Worm (Caenorhabditis elegans) whole organism, young adult: ENCODE measurements around the gene F44D12.2.

Source experiments
- B0035.1 ChIP-seq: sonication (generic microtip); optimal IDR thresholded peaks from 2 replicates; lab custom pipeline; 2016; ENCODE audit warnings: missing genetic modification characterization, mild to moderate bottlenecking, missing compliant biosample characterization, missing genotype, missing genetic modification reagents
- B0336.3 ChIP-seq: fragments of 200-800 bp; sonication (Bioruptor generic); IDR thresholded peaks from 2 replicates; pipeline ENCODE4 v1.3.6; 2022; ENCODE audit warnings: missing genetic modification characterization, missing compliant biosample characterization
- F39B2.1 ChIP-seq: fragments of 200-800 bp; sonication (Bioruptor generic); IDR thresholded peaks from 2 replicates; pipeline ENCODE4 v1.3.6; 2022; ENCODE audit warnings: missing genetic modification reagents, missing genetic modification characterization, missing compliant biosample characterization
- F49E8.2 ChIP-seq: sonication (generic microtip); optimal IDR thresholded peaks from 3 replicates; lab custom pipeline; 2017; ENCODE audit warnings: missing genetic modification characterization, mild to moderate bottlenecking, missing compliant biosample characterization, antibody characterized with exemption, moderate library complexity; ENCODE audit not compliant: insufficient read depth
- F52B5.7 ChIP-seq: sonication (generic microtip); optimal IDR thresholded peaks from 2 replicates; lab custom pipeline; 2016; ENCODE audit warnings: mild to moderate bottlenecking, missing genetic modification characterization, missing compliant biosample characterization
- F55B11.4 ChIP-seq: sonication (generic microtip); optimal IDR thresholded peaks from 2 replicates; lab custom pipeline; 2016; ENCODE audit warnings: missing compliant biosample characterization, missing genetic modification characterization, borderline replicate concordance; ENCODE audit not compliant: insufficient read depth
- T07F8.4 ChIP-seq: sonication (generic microtip); optimal IDR thresholded peaks from 2 replicates; lab custom pipeline; 2016; ENCODE audit warnings: mild to moderate bottlenecking, missing genetic modification characterization, moderate library complexity, missing compliant biosample characterization
- T26A5.8 ChIP-seq: sonication (generic microtip); optimal IDR thresholded peaks from 2 replicates; lab custom pipeline; 2016; ENCODE audit warnings: missing genetic modification characterization, missing compliant biosample characterization
- Y67H2A.10 ChIP-seq: fragments of 200-800 bp; sonication (Bioruptor generic); conservative IDR thresholded peaks from 2 replicates; pipeline ENCODE4 v1.3.6; 2022; ENCODE audit warnings: missing genetic modification reagents, missing genetic modification characterization, missing compliant biosample characterization
- Y79H2A.3 ChIP-seq: fragments of 200-800 bp; sonication (Bioruptor generic); conservative IDR thresholded peaks from 2 replicates; pipeline ENCODE4 v1.3.6; 2022; ENCODE audit warnings: missing genetic modification reagents, missing genetic modification characterization, missing compliant biosample characterization
- Y95B8A.8 ChIP-seq: fragments of 200-800 bp; sonication (Bioruptor generic); IDR thresholded peaks from 2 replicates; pipeline ENCODE4 v1.3.6; 2022; ENCODE audit warnings: missing genetic modification reagents, missing genetic modification characterization, missing compliant biosample characterization
- akir-1 ChIP-seq: fragments of 200-800 bp; sonication (Bioruptor generic); optimal IDR thresholded peaks from 2 replicates; lab custom pipeline; 2018; ENCODE audit warnings: mild to moderate bottlenecking, missing genetic modification characterization, moderate library complexity, missing compliant biosample characterization
- ama-1 ChIP-seq, 3 experiments: fragments of 150-350 bp in 1 of 3; sonication (generic microtip) in 2 of 3; optimal IDR thresholded peaks; 2 replicates each; lab custom pipeline; 2014 to 2018; ENCODE audit warnings: missing biosample characterization in 2 of 3, missing genetic modification characterization in 2 of 3, missing genetic modification reagents in 2 of 3
- aptf-3 ChIP-seq: fragments of 200-800 bp; sonication (Bioruptor generic); IDR thresholded peaks from 2 replicates; pipeline ENCODE4 v1.3.6; 2022; ENCODE audit warnings: missing genetic modification characterization, missing compliant biosample characterization
- attf-3 ChIP-seq: fragments of 200-800 bp; sonication (Bioruptor generic); conservative IDR thresholded peaks from 2 replicates; pipeline ENCODE4 v1.3.6; 2022; ENCODE audit warnings: missing genetic modification reagents, missing genetic modification characterization, missing compliant biosample characterization
- attf-5 ChIP-seq: fragments of 200-800 bp; sonication (Bioruptor generic); optimal IDR thresholded peaks from 2 replicates; lab custom pipeline; 2018; ENCODE audit warnings: mild to moderate bottlenecking, missing genetic modification characterization, missing compliant biosample characterization
- attf-6 ChIP-seq: fragments of 200-800 bp; sonication (Bioruptor generic); IDR thresholded peaks from 2 replicates; pipeline ENCODE4 v1.3.6; 2022; ENCODE audit warnings: missing genetic modification reagents, missing genetic modification characterization, missing compliant biosample characterization
- cebp-1 ChIP-seq, 2 experiments: fragments of 200-800 bp in 1 of 2; sonication (Bioruptor generic) in 1 of 2; sonication (generic microtip) in 1 of 2; IDR thresholded peaks in 1 of 2; optimal IDR thresholded peaks in 1 of 2; 2 replicates each; pipeline versions ENCODE4 v1.3.6 to Lab custom; 2017 to 2022; ENCODE audit warnings: missing compliant biosample characterization in 2 of 2, missing genetic modification characterization in 2 of 2, mild to moderate bottlenecking in 1 of 2, missing genetic modification reagents in 1 of 2, moderate library complexity in 1 of 2
- ceh-100 ChIP-seq: fragments of 200-800 bp; sonication (Bioruptor generic); IDR thresholded peaks from 2 replicates; pipeline ENCODE4 v1.3.6; 2022; ENCODE audit warnings: missing genetic modification reagents, missing genetic modification characterization, missing compliant biosample characterization
- ceh-58 ChIP-seq: fragments of 200-800 bp; sonication (Bioruptor generic); IDR thresholded peaks from 2 replicates; pipeline ENCODE4 v1.3.6; 2022; ENCODE audit warnings: missing genetic modification characterization, missing compliant biosample characterization
- chd-7 ChIP-seq: sonication (generic microtip); optimal IDR thresholded peaks from 2 replicates; lab custom pipeline; 2016; ENCODE audit warnings: mild to moderate bottlenecking, missing genetic modification characterization, moderate library complexity, missing compliant biosample characterization
- dpff-1 ChIP-seq: sonication (generic microtip); optimal IDR thresholded peaks from 2 replicates; lab custom pipeline; 2017; ENCODE audit warnings: mild to moderate bottlenecking, missing genetic modification characterization, missing compliant biosample characterization
- dpl-1 ChIP-seq: fragments of 150-350 bp; optimal IDR thresholded peaks from 2 replicates; lab custom pipeline; 2014; ENCODE audit warnings: missing biosample characterization, missing genetic modification reagents, missing genetic modification characterization
- efl-1 ChIP-seq: fragments of 150-350 bp; optimal IDR thresholded peaks from 2 replicates; lab custom pipeline; 2014; ENCODE audit warnings: missing biosample characterization, missing genetic modification reagents, missing genetic modification characterization
- egl-18 ChIP-seq: fragments of 200-800 bp; sonication (Bioruptor generic); IDR thresholded peaks from 2 replicates; pipeline ENCODE4 v1.3.6; 2022; ENCODE audit warnings: missing genetic modification reagents, missing genetic modification characterization, missing compliant biosample characterization
- hmg-20 ChIP-seq: fragments of 200-800 bp; sonication (Bioruptor generic); IDR thresholded peaks from 2 replicates; pipeline ENCODE4 v1.3.6; 2022; ENCODE audit warnings: missing genetic modification reagents, missing genetic modification characterization, missing compliant biosample characterization
- let-607 ChIP-seq, 2 experiments: fragments of 200-800 bp in 1 of 2; sonication (Bioruptor generic) in 1 of 2; sonication (generic microtip) in 1 of 2; optimal IDR thresholded peaks; 2 replicates each; lab custom pipeline; 2016 to 2018; ENCODE audit warnings: mild to moderate bottlenecking in 2 of 2, missing compliant biosample characterization in 2 of 2, missing genetic modification characterization in 2 of 2, moderate library complexity in 2 of 2, missing genotype in 1 of 2
- lin-26 ChIP-seq: fragments of 200-800 bp; sonication (Bioruptor generic); IDR thresholded peaks from 2 replicates; pipeline ENCODE4 v1.3.6; 2022; ENCODE audit warnings: missing genetic modification reagents, missing genetic modification characterization, missing compliant biosample characterization
- lin-54 ChIP-seq: fragments of 200-800 bp; sonication (Bioruptor generic); optimal IDR thresholded peaks from 2 replicates; lab custom pipeline; 2018; ENCODE audit warnings: mild to moderate bottlenecking, missing genetic modification characterization, missing compliant biosample characterization
- madf-6 ChIP-seq: fragments of 200-800 bp; sonication (Bioruptor generic); IDR thresholded peaks from 2 replicates; pipeline ENCODE4 v1.3.6; 2022; ENCODE audit warnings: missing genetic modification reagents, missing genetic modification characterization, missing compliant biosample characterization
- madf-8 ChIP-seq: fragments of 200-800 bp; sonication (Bioruptor generic); conservative IDR thresholded peaks from 2 replicates; pipeline ENCODE4 v1.3.6; 2022; ENCODE audit warnings: missing genetic modification reagents, missing genetic modification characterization, missing compliant biosample characterization
- mes-4 ChIP-seq: sonication (generic microtip); optimal IDR thresholded peaks from 2 replicates; lab custom pipeline; 2016; ENCODE audit warnings: missing genotype, missing genetic modification characterization, missing compliant biosample characterization
- nhr-27 ChIP-seq: fragments of 200-800 bp; sonication (Bioruptor generic); optimal IDR thresholded peaks from 2 replicates; lab custom pipeline; 2018; ENCODE audit warnings: mild to moderate bottlenecking, missing genetic modification characterization, moderate library complexity, missing compliant biosample characterization
- pbrm-1 ChIP-seq: fragments of 200-800 bp; sonication (Bioruptor generic); IDR thresholded peaks from 2 replicates; pipeline ENCODE4 v1.3.6; 2022; ENCODE audit warnings: missing genetic modification reagents, missing genetic modification characterization, missing compliant biosample characterization
- pha-4 ChIP-seq: fragments of 150-350 bp; sonication (generic microtip); optimal IDR thresholded peaks from 2 replicates; lab custom pipeline; 2014; ENCODE audit warnings: missing biosample characterization, missing genetic modification reagents, missing genetic modification characterization
- rpc-1 ChIP-seq, 2 experiments: fragments of 150-350 bp in 1 of 2; sonication (generic microtip) in 1 of 2; optimal IDR thresholded peaks; 2 replicates each; lab custom pipeline; 2014 to 2018; ENCODE audit warnings: missing biosample characterization in 1 of 2, missing genetic modification characterization in 1 of 2, missing genetic modification reagents in 1 of 2, missing genotype in 1 of 2
- snpc-1.1 ChIP-seq: sonication (generic microtip); optimal IDR thresholded peaks from 2 replicates; lab custom pipeline; 2017; ENCODE audit warnings: missing genetic modification characterization, mild to moderate bottlenecking, missing compliant biosample characterization, antibody characterized with exemption, moderate library complexity, missing genotype, missing genetic modification reagents; ENCODE audit not compliant: insufficient read depth
- snpc-1.3 ChIP-seq: sonication (generic microtip); optimal IDR thresholded peaks from 2 replicates; lab custom pipeline; 2017; ENCODE audit warnings: missing genetic modification characterization, mild to moderate bottlenecking, missing compliant biosample characterization, antibody characterized with exemption, moderate library complexity, missing genotype, missing genetic modification reagents; ENCODE audit not compliant: insufficient read depth
- somi-1 ChIP-seq: fragments of 200-800 bp; sonication (Bioruptor generic); optimal IDR thresholded peaks from 2 replicates; lab custom pipeline; 2018; ENCODE audit warnings: mild to moderate bottlenecking, missing genetic modification characterization, missing compliant biosample characterization
- sptf-2 ChIP-seq: fragments of 200-800 bp; sonication (Bioruptor generic); optimal IDR thresholded peaks from 2 replicates; lab custom pipeline; 2018; ENCODE audit warnings: mild to moderate bottlenecking, missing genetic modification characterization, missing compliant biosample characterization
- tlf-1 ChIP-seq: fragments of 200-800 bp; sonication (Bioruptor generic); optimal IDR thresholded peaks from 2 replicates; lab custom pipeline; 2018; ENCODE audit warnings: mild to moderate bottlenecking, missing genetic modification characterization, missing compliant biosample characterization
- zfh-2 ChIP-seq: fragments of 200-800 bp; sonication (Bioruptor generic); conservative IDR thresholded peaks from 2 replicates; pipeline ENCODE4 v1.3.6; 2022; ENCODE audit warnings: missing genetic modification reagents, missing genetic modification characterization, missing compliant biosample characterization
- ztf-25 ChIP-seq: fragments of 200-800 bp; sonication (Bioruptor generic); IDR thresholded peaks from 2 replicates; pipeline ENCODE4 v1.3.6; 2022; ENCODE audit warnings: missing genetic modification reagents, missing genetic modification characterization, missing compliant biosample characterization
- ztf-26 ChIP-seq: sonication (generic microtip); optimal IDR thresholded peaks from 2 replicates; lab custom pipeline; 2017; ENCODE audit warnings: missing genetic modification characterization, missing compliant biosample characterization
- ztf-28 ChIP-seq: fragments of 200-800 bp; sonication (Bioruptor generic); IDR thresholded peaks from 2 replicates; pipeline ENCODE4 v1.3.6; 2022; ENCODE audit warnings: missing genetic modification reagents, missing genetic modification characterization, missing compliant biosample characterization

The F44D12.2 gene

ce11 chrIV:9989416-9989815 is 28.1 kb downstream of the F44D12.2 start (continued):
- TF ChIP-seq tlf-1 (GFP tag; lab: Kevin White, UChicago) (peak; percentile 36), snpc-1.1 (tag; lab: Kevin White, UChicago) (no peak), dpl-1 (GFP tag; lab: Kevin White, UChicago) (no peak), efl-1 (GFP tag; lab: Kevin White, UChicago) (no peak), ztf-25 (GFP tag; lab: Robert Waterston, UW) (no peak), lin-54 (GFP tag; lab: Kevin White, UChicago) (peak; percentile 5), F55B11.4 (tag; lab: Kevin White, UChicago) (no peak), madf-6 (GFP tag; lab: Robert Waterston, UW) (peak; percentile 41; the same call in 1 of the 2 replicates), hmg-20 (GFP tag; lab: Robert Waterston, UW) (no peak), F39B2.1 (GFP tag; lab: Robert Waterston, UW) (no peak), ceh-58 (GFP tag; lab: Robert Waterston, UW) (no peak), F52B5.7 (tag; lab: Kevin White, UChicago) (no peak), ztf-26 (no peak), Y95B8A.8 (no peak), somi-1 (no peak), sptf-2 (GFP tag; lab: Kevin White, UChicago) (no peak), nhr-27 (no peak), attf-5 (GFP tag; lab: Kevin White, UChicago) (no peak), rpc-1 (optimal IDR thresholded peaks at IDR 0.05; lab: Kevin White, UChicago) (no peak), rpc-1 (tag; optimal IDR thresholded peaks at IDR 0.05; lab: Kevin White, UChicago) (no peak), dpff-1 (no peak), Y67H2A.10 (GFP tag; lab: Robert Waterston, UW) (no peak), attf-3 (GFP tag; lab: Robert Waterston, UW) (no peak), B0336.3 (peak; percentile 70), T26A5.8 (tag; lab: Kevin White, UChicago) (no peak), pbrm-1 (0 out of 2 replicates have a peak, but pooled peaks have one; percentile 26), T07F8.4 (tag; lab: Kevin White, UChicago) (no peak), F49E8.2 (tag; lab: Kevin White, UChicago) (no peak), lin-26 (no peak), B0035.1 (tag; lab: Kevin White, UChicago) (no peak), zfh-2 (no peak), Y79H2A.3 (GFP tag; lab: Robert Waterston, UW) (no peak), chd-7 (tag; lab: Kevin White, UChicago) (no peak), mes-4 (no peak), ama-1 (optimal IDR thresholded peaks at IDR 0.05; lab: Kevin White, UChicago) (no peak), ama-1 (GFP tag; optimal IDR thresholded peaks at IDR 0.05; lab: Kevin White, UChicago) (peak in 1 of 2 experiments; percentile 23), egl-18 (GFP tag; lab: Robert Waterston, UW) (no peak), madf-8 (no peak), attf-6 (GFP tag; lab: Robert Waterston, UW) (no peak), akir-1 (GFP tag; lab: Kevin White, UChicago) (no peak), snpc-1.3 (tag; lab: Kevin White, UChicago) (no peak), ztf-28 (GFP tag; lab: Robert Waterston, UW) (no peak), ceh-100 (GFP tag; lab: Robert Waterston, UW) (peak; percentile 10; the same call in 1 of the 2 replicates), pha-4 (tag; lab: Kevin White, UChicago) (no peak), let-607 (tag; optimal IDR thresholded peaks at IDR 0.05; lab: Kevin White, UChicago) (no peak), cebp-1 (GFP tag; IDR thresholded peaks at IDR 0.05; lab: Robert Waterston, UW) (no peak), cebp-1 (tag; optimal IDR thresholded peaks at IDR 0.05; lab: Kevin White, UChicago) (peak; percentile 26), aptf-3 (no peak)
